Worm (Caenorhabditis elegans): ENCODE data around the gene srlf-12.

DNA sequence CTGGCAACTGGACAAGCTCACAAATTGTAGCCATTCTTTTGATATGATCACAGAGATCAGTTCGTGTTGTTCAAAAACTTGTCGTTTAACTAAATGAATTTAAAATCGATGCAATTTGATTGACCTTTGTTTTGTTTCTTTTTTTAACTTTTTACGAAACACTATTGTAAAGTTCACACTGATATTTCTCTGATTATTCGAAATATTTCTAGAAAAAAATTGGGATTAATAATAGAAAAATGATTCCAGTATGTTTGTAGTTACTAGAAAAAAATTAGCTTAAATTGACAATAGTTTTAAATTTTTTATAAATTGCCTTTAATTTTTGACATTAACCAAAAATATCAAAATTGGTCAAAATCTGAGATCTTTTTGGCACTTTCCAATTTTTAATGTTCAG is 17.3 kb upstream of the srlf-12 start, which contains the start of gene ZK596.2:
- TF ChIP-seq pes-1 (GFP tag; IDR thresholded peaks at IDR 0.05), result no peak
- TF ChIP-seq aly-1 (tag; optimal IDR thresholded peaks at IDR 0.05), result no peak
- TF ChIP-seq flt-1 (GFP tag; IDR thresholded peaks at IDR 0.05), result no peak
- TF ChIP-seq ceh-36 (tag; optimal IDR thresholded peaks at IDR 0.05), result no peak
- TF ChIP-seq ama-1 (optimal IDR thresholded peaks at IDR 0.05), result no peak
- TF ChIP-seq B0310.2 (tag; optimal IDR thresholded peaks at IDR 0.05), result no peak
